Fruit fly (Drosophila melanogaster) whole organism, embryonic: ENCODE results near the gene CG44405.

ENCODE experiments used
- B-H1 ChIP-seq: fragments of 200-800 bp; sonication (Bioruptor generic); IDR thresholded peaks from 3 replicates; pipeline ENCODE4 v1.3.6; 2022; ENCODE audit warnings: missing biosample characterization, missing genetic modification characterization
- BEAF-32 ChIP-seq: fragments of 200-800 bp; sonication (Bioruptor generic); optimal IDR thresholded peaks from 3 replicates; lab custom pipeline; 2017; ENCODE audit warnings: missing biosample characterization, missing genetic modification characterization, mild to moderate bottlenecking, moderate library complexity, missing genetic modification reagents
- CG10565 ChIP-seq: fragments of 200-800 bp; sonication (Bioruptor generic); optimal IDR thresholded peaks from 3 replicates; lab custom pipeline; 2016; ENCODE audit warnings: missing biosample characterization, mild to moderate bottlenecking, missing genetic modification characterization
- CG12104 ChIP-seq: fragments of 200-800 bp; sonication (Bioruptor generic); optimal IDR thresholded peaks from 3 replicates; lab custom pipeline; 2016; ENCODE audit warnings: missing biosample characterization, missing genetic modification characterization
- CG12391 ChIP-seq: fragments of 200-800 bp; sonication (Bioruptor generic); optimal IDR thresholded peaks from 3 replicates; lab custom pipeline; 2018; ENCODE audit warnings: missing biosample characterization, mild to moderate bottlenecking, missing genetic modification characterization, moderate library complexity
- CG14441 ChIP-seq: fragments of 200-800 bp; sonication (Bioruptor generic); IDR thresholded peaks from 2 replicates; pipeline ENCODE4 v1.3.6; 2022; ENCODE audit warnings: missing biosample characterization, missing genetic modification characterization
- CG14710 ChIP-seq: fragments of 200-800 bp; sonication (Bioruptor generic); optimal IDR thresholded peaks from 3 replicates; lab custom pipeline; 2019; ENCODE audit warnings: missing biosample characterization, mild to moderate bottlenecking, missing genetic modification characterization, moderate library complexity
- CG15479 ChIP-seq: fragments of 200-800 bp; sonication (Bioruptor generic); optimal IDR thresholded peaks from 3 replicates; lab custom pipeline; 2019; ENCODE audit warnings: missing biosample characterization, mild to moderate bottlenecking, missing genetic modification characterization, moderate library complexity
- CG15601 ChIP-seq: fragments of 200-800 bp; sonication (Bioruptor generic); optimal IDR thresholded peaks from 3 replicates; lab custom pipeline; 2019; ENCODE audit warnings: missing biosample characterization, mild to moderate bottlenecking, missing genetic modification characterization, moderate library complexity
- CG1603 ChIP-seq: fragments of 200-800 bp; sonication (Bioruptor generic); optimal IDR thresholded peaks from 2 replicates; lab custom pipeline; 2019; ENCODE audit warnings: missing biosample characterization, mild to moderate bottlenecking, missing genetic modification characterization, moderate library complexity
- CG16863 ChIP-seq: fragments of 200-800 bp; sonication (Bioruptor generic); optimal IDR thresholded peaks from 3 replicates; lab custom pipeline; 2016; ENCODE audit warnings: missing biosample characterization, missing genetic modification characterization
- CG17186 ChIP-seq: fragments of 200-800 bp; sonication (Bioruptor generic); optimal IDR thresholded peaks from 3 replicates; lab custom pipeline; 2017; ENCODE audit warnings: missing biosample characterization, missing genetic modification reagents, missing genetic modification characterization
- CG2129 ChIP-seq: fragments of 200-800 bp; sonication (Bioruptor generic); IDR thresholded peaks from 2 replicates; pipeline ENCODE4 v1.3.6; 2022; ENCODE audit warnings: missing biosample characterization, missing genetic modification characterization; ENCODE audit not compliant: partially characterized antibody
- CG2199 ChIP-seq: fragments of 200-800 bp; sonication (Bioruptor generic); IDR thresholded peaks from 3 replicates; pipeline ENCODE4 v1.3.6; 2022; ENCODE audit warnings: missing biosample characterization, missing genetic modification characterization
- CG30020 ChIP-seq: fragments of 200-800 bp; optimal IDR thresholded peaks from 2 replicates; lab custom pipeline; 2019; ENCODE audit warnings: missing biosample characterization, mild to moderate bottlenecking, missing genetic modification characterization, moderate library complexity
- CG3838 ChIP-seq: fragments of 200-800 bp; sonication (Bioruptor generic); optimal IDR thresholded peaks from 3 replicates; lab custom pipeline; 2016; ENCODE audit warnings: missing biosample characterization, missing genetic modification characterization
- CG3847 ChIP-seq: fragments of 200-800 bp; sonication (Bioruptor generic); IDR thresholded peaks from 2 replicates; pipeline ENCODE4 v1.3.6; 2022; ENCODE audit warnings: missing biosample characterization, missing genetic modification characterization
- CG4707 ChIP-seq: fragments of 200-800 bp; sonication (Bioruptor generic); optimal IDR thresholded peaks from 2 replicates; lab custom pipeline; 2018; ENCODE audit warnings: missing biosample characterization, mild to moderate bottlenecking, missing genetic modification characterization, moderate library complexity
- CG6272 ChIP-seq: fragments of 200-800 bp; sonication (Bioruptor generic); IDR thresholded peaks from 2 replicates; pipeline ENCODE4 v1.3.6; 2022; ENCODE audit warnings: missing biosample characterization, missing genetic modification characterization
- CG7839 ChIP-seq: fragments of 200-800 bp; sonication (Bioruptor generic); optimal IDR thresholded peaks from 3 replicates; lab custom pipeline; 2018; ENCODE audit warnings: missing biosample characterization, mild to moderate bottlenecking, missing genetic modification characterization, moderate library complexity
- CG8290 ChIP-seq, 3 experiments: fragments of 200-800 bp; sonication (Bioruptor generic); optimal IDR thresholded peaks; 2 replicates each; lab custom pipeline; 2016 to 2019; ENCODE audit warnings: missing biosample characterization in 3 of 3, missing genetic modification characterization in 3 of 3, mild to moderate bottlenecking in 2 of 3, moderate library complexity in 1 of 3
- CG9215 ChIP-seq: fragments of 200-800 bp; sonication (Bioruptor generic); IDR thresholded peaks from 2 replicates; pipeline ENCODE4 v1.3.6; 2022; ENCODE audit warnings: missing biosample characterization, missing genetic modification characterization
- CoRest ChIP-seq: fragments of 200-800 bp; sonication (Bioruptor generic); optimal IDR thresholded peaks from 3 replicates; lab custom pipeline; 2018; ENCODE audit warnings: missing biosample characterization, mild to moderate bottlenecking, missing genetic modification characterization, moderate library complexity
- Dll ChIP-seq: fragments of 200-800 bp; sonication (Bioruptor generic); IDR thresholded peaks from 4 replicates; pipeline ENCODE4 v1.3.6; 2022; ENCODE audit warnings: missing biosample characterization, missing genetic modification characterization; ENCODE audit not compliant: partially characterized antibody
- H2.0 ChIP-seq: fragments of 200-800 bp; sonication (Bioruptor generic); IDR thresholded peaks from 2 replicates; pipeline ENCODE4 v1.3.6; 2022; ENCODE audit warnings: missing biosample characterization, missing genetic modification characterization
- Hsf ChIP-seq: fragments of 200-800 bp; sonication (Bioruptor generic); optimal IDR thresholded peaks from 3 replicates; lab custom pipeline; 2016; ENCODE audit warnings: missing biosample characterization, missing genetic modification characterization
- MBD-R2 ChIP-seq: fragments of 200-800 bp; sonication (Bioruptor generic); IDR thresholded peaks from 2 replicates; pipeline ENCODE4 v1.3.6; 2022; ENCODE audit warnings: missing biosample characterization, missing genetic modification characterization
- MESR4 ChIP-seq: fragments of 200-800 bp; sonication (Bioruptor generic); optimal IDR thresholded peaks from 2 replicates; lab custom pipeline; 2018; ENCODE audit warnings: missing biosample characterization, mild to moderate bottlenecking, missing genetic modification characterization, moderate library complexity
- NC2β ChIP-seq: fragments of 200-800 bp; sonication (Bioruptor generic); optimal IDR thresholded peaks from 2 replicates; lab custom pipeline; 2016; ENCODE audit warnings: missing biosample characterization, missing genetic modification characterization
- Taf1 ChIP-seq: fragments of 200-800 bp; sonication (Bioruptor generic); IDR thresholded peaks from 2 replicates; pipeline ENCODE4 v1.3.6; 2022; ENCODE audit warnings: missing biosample characterization, missing genetic modification characterization
- Tbp ChIP-seq: fragments of >200 bp; optimal IDR thresholded peaks from 2 replicates; lab custom pipeline; 2018; ENCODE audit warnings: missing biosample characterization, missing genetic modification characterization
- YL-1 ChIP-seq: fragments of 200-800 bp; sonication (Bioruptor generic); optimal IDR thresholded peaks from 3 replicates; lab custom pipeline; 2017; ENCODE audit warnings: missing biosample characterization, mild to moderate bottlenecking, missing genetic modification characterization
- abd-A ChIP-seq: fragments of 200-800 bp; sonication (Bioruptor generic); optimal IDR thresholded peaks from 3 replicates; lab custom pipeline; 2019; ENCODE audit warnings: missing biosample characterization, mild to moderate bottlenecking, missing genetic modification characterization, moderate library complexity
- al ChIP-seq: fragments of 200-800 bp; sonication (Bioruptor generic); IDR thresholded peaks from 2 replicates; pipeline ENCODE4 v1.3.6; 2022; ENCODE audit warnings: missing biosample characterization, missing genetic modification characterization
- chn ChIP-seq: fragments of 200-800 bp; sonication (Bioruptor generic); optimal IDR thresholded peaks from 2 replicates; lab custom pipeline; 2016; ENCODE audit warnings: missing biosample characterization, missing genetic modification characterization
- crp ChIP-seq, 2 experiments: fragments of 200-800 bp; sonication (Bioruptor generic); optimal IDR thresholded peaks; 2 replicates in 1 of 2; 3 replicates in 1 of 2; lab custom pipeline; 2017; ENCODE audit warnings: missing biosample characterization in 2 of 2, missing genetic modification characterization in 2 of 2, mild to moderate bottlenecking in 1 of 2, moderate library complexity in 1 of 2
- fd64A ChIP-seq: fragments of 200-800 bp; sonication (Bioruptor generic); optimal IDR thresholded peaks from 3 replicates; lab custom pipeline; 2018; ENCODE audit warnings: missing biosample characterization, mild to moderate bottlenecking, missing genetic modification characterization
- hb ChIP-seq: fragments of 200-800 bp; sonication (Bioruptor generic); IDR thresholded peaks from 3 replicates; pipeline ENCODE4 v1.3.6; 2022; ENCODE audit warnings: missing biosample characterization, missing genetic modification characterization; ENCODE audit not compliant: partially characterized antibody
- lab ChIP-seq: fragments of 200-800 bp; sonication (Bioruptor generic); optimal IDR thresholded peaks from 3 replicates; lab custom pipeline; 2017; ENCODE audit warnings: missing biosample characterization, missing genetic modification characterization, mild to moderate bottlenecking, moderate library complexity, missing genetic modification reagents
- lmd ChIP-seq: fragments of 200-800 bp; sonication (Bioruptor generic); IDR thresholded peaks from 2 replicates; pipeline ENCODE4 v1.3.6; 2022; ENCODE audit warnings: missing biosample characterization, missing genetic modification characterization
- nmo ChIP-seq: fragments of 200-800 bp; sonication (Bioruptor generic); optimal IDR thresholded peaks from 2 replicates; lab custom pipeline; 2018; ENCODE audit warnings: missing biosample characterization, mild to moderate bottlenecking, missing genetic modification characterization, moderate library complexity
- pho ChIP-seq: fragments of 200-800 bp; sonication (Bioruptor generic); optimal IDR thresholded peaks from 2 replicates; lab custom pipeline; 2016; ENCODE audit warnings: missing biosample characterization, missing genetic modification characterization
- pzg ChIP-seq: fragments of 200-800 bp; sonication (Bioruptor generic); optimal IDR thresholded peaks from 3 replicates; lab custom pipeline; 2018; ENCODE audit warnings: missing biosample characterization, mild to moderate bottlenecking, missing genetic modification characterization, moderate library complexity
- row ChIP-seq: fragments of 200-800 bp; sonication (Bioruptor generic); IDR thresholded peaks from 3 replicates; pipeline ENCODE4 v1.3.6; 2022; ENCODE audit warnings: missing biosample characterization, missing genetic modification characterization
- stwl ChIP-seq: fragments of 200-800 bp; sonication (Bioruptor generic); optimal IDR thresholded peaks from 3 replicates; lab custom pipeline; 2018; ENCODE audit warnings: missing biosample characterization, mild to moderate bottlenecking, missing genetic modification characterization, moderate library complexity
- tll ChIP-seq, 2 experiments: fragments of 200-800 bp in 1 of 2; fragments of >200 bp in 1 of 2; sonication (Bioruptor generic) in 1 of 2; optimal IDR thresholded peaks; 2 replicates each; lab custom pipeline; 2017 to 2019; ENCODE audit warnings: missing biosample characterization in 2 of 2, missing genetic modification characterization in 2 of 2, mild to moderate bottlenecking in 1 of 2, moderate library complexity in 1 of 2
- twi ChIP-seq: fragments of 200-800 bp; optimal IDR thresholded peaks from 2 replicates; lab custom pipeline; 2019; ENCODE audit warnings: missing biosample characterization, mild to moderate bottlenecking, missing genetic modification characterization, moderate library complexity
- usp ChIP-seq: fragments of >200 bp; optimal IDR thresholded peaks from 2 replicates; lab custom pipeline; 2017; ENCODE audit warnings: missing biosample characterization, missing genetic modification characterization

The CG44405 gene

dm6 chr2L:16329102-16329520, 13.0 kb downstream of the CG44405 start, which contains the start of gene mRpL4 (continued):
- peak; percentile 74 for TF ChIP-seq CG6272 (GFP tag; lab: Robert Waterston, UW)

- TF ChIP-seq Taf1 (GFP tag; lab: Robert Waterston, UW) (no peak), CG15479 (GFP tag; lab: Kevin White, UChicago) (peak; percentile 51), CG1603 (tag; lab: Kevin White, UChicago) (peak; percentile 42), pzg (GFP tag; lab: Kevin White, UChicago) (peak; percentile 44), twi (tag; lab: Kevin White, UChicago) (no peak), Hsf (no peak), hb (GFP tag; lab: Robert Waterston, UW) (no peak), MBD-R2 (GFP tag; lab: Robert Waterston, UW) (peak; percentile 81), CG16863 (GFP tag; lab: Kevin White, UChicago) (no peak), BEAF-32 (peak; percentile 13), NC2β (GFP tag; lab: Kevin White, UChicago) (no peak), CG9215 (no peak), fd64A (GFP tag; lab: Kevin White, UChicago) (no peak), CG10565 (GFP tag; lab: Kevin White, UChicago) (no peak), CG2129 (GFP tag; lab: Robert Waterston, UW) (no peak), chn (no peak), al (GFP tag; lab: Robert Waterston, UW) (no peak), crp (GFP tag; optimal IDR thresholded peaks at IDR 0.05; lab: Kevin White, UChicago) (peak; percentile 24 to 90), CG15601 (tag; lab: Kevin White, UChicago) (no peak), CG7839 (tag; lab: Kevin White, UChicago) (no peak), Tbp (GFP tag; lab: Kevin White, UChicago) (no peak), row (GFP tag; lab: Robert Waterston, UW) (no peak), stwl (tag; lab: Kevin White, UChicago) (peak; percentile 45), MESR4 (peak; percentile 25), B-H1 (no peak), CG14441 (GFP tag; lab: Robert Waterston, UW) (no peak), abd-A (no peak), CG12104 (GFP tag; lab: Kevin White, UChicago) (no peak), pho (GFP tag; lab: Kevin White, UChicago) (no peak), CG30020 (tag; lab: Kevin White, UChicago) (peak; percentile 0), CG14710 (tag; lab: Kevin White, UChicago) (peak; percentile 29), tll (GFP tag; optimal IDR thresholded peaks at IDR 0.05; lab: Kevin White, UChicago) (peak in 1 of 2 experiments; percentile 55), usp (no peak), CG4707 (GFP tag; lab: Kevin White, UChicago) (no peak), CG3847 (no peak), lmd (GFP tag; lab: Robert Waterston, UW) (no peak), CG3838 (no peak), CG12391 (no peak), nmo (GFP tag; lab: Kevin White, UChicago) (no peak), H2.0 (GFP tag; lab: Robert Waterston, UW) (no peak), lab (GFP tag; lab: Kevin White, UChicago) (no peak), CG17186 (GFP tag; lab: Kevin White, UChicago) (peak; percentile 2), CoRest (tag; lab: Kevin White, UChicago) (no peak), YL-1 (no peak), CG8290 (GFP tag; optimal IDR thresholded peaks at IDR 0.05; lab: Kevin White, UChicago) (no peak), CG8290 (tag; optimal IDR thresholded peaks at IDR 0.05; lab: Kevin White, UChicago) (no peak), CG2199 (no peak), Dll (GFP tag; lab: Robert Waterston, UW) (no peak)
These were observed 15.2 kb downstream of the CG44405 start, which contains the start of gene CG4278 for dm6 chr2L:16326892-16327291. CG4278 (plus strand) TSS chr2L:16327069.
